Fruit fly (Drosophila melanogaster): ENCODE results near the gene Rbp1-like.
A peak's percentile ranks its signal among the peaks of the same experiment; 100 is the strongest.

The Rbp1-like gene

dm6 chrX:13332702-13333243 lies 51.9 kb downstream of the Rbp1-like start:
- peak; percentile 17 for TF ChIP-seq CG17801 (GFP tag; optimal IDR thresholded peaks at IDR 0.05; ENCODE audit: partially characterized antibody)

- peak; percentile 56 for TF ChIP-seq CG17801 (GFP tag; optimal IDR thresholded peaks at IDR 0.05; ENCODE audit: partially characterized antibody)
These were observed 52.6 kb downstream of the Rbp1-like start for dm6 chrX:13331814-13332701.

Data from ovary, adult (tissue).